Worm (Caenorhabditis elegans) whole organism, L1 larva: ENCODE measurements around the gene C07H6.2.

Experiments
- aly-2 ChIP-seq: fragments of 150-350 bp; optimal IDR thresholded peaks from 2 replicates; lab custom pipeline; 2014; ENCODE audit warnings: missing biosample characterization, missing genetic modification characterization
- ama-1 ChIP-seq: fragments of 150-350 bp; optimal IDR thresholded peaks from 2 replicates; lab custom pipeline; 2014
- elt-3 ChIP-seq, 6 experiments: fragments of 150-350 bp in 1 of 6; sonication (generic microtip); optimal IDR thresholded peaks; 2 replicates each; lab custom pipeline; 2017 to 2018; ENCODE audit warnings: missing biosample characterization in 6 of 6, missing genetic modification characterization in 6 of 6, inconsistent platforms in 1 of 6
- nhr-85 ChIP-seq: sonication (generic microtip); peaks from one replicate; lab custom pipeline; 2016; ENCODE audit warnings: missing genetic modification characterization, inconsistent platforms, missing compliant biosample characterization
- tlp-1 ChIP-seq: fragments of 150-350 bp; optimal IDR thresholded peaks from 2 replicates; lab custom pipeline; 2014; ENCODE audit warnings: missing biosample characterization, missing genetic modification characterization
- ztf-4 ChIP-seq: fragments of 150-350 bp; optimal IDR thresholded peaks from 2 replicates; lab custom pipeline; 2014; ENCODE audit warnings: missing biosample characterization, missing genetic modification characterization

DNA sequence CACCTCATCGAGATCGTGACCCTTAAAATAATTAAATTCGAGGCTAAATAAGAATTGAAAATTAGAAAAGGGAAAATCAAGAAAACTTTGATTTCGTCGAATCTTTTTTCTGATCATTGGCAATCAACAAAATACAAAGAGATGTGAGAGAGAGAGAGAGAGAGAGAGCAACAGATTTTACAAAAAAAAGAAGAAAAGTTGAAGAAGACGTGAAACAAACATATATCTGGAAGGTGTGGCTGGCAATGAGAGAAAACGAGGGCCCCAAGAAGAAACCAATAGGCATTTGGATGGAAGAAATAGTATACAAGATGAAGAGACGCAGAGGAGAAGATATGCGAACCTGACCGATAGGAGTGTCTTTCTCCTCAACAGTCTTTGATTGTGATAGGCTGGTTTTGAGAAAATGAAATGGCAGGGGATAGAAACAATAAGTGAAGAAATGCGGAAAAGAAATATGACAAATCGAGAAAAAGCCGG, 31.7 kb upstream of the C07H6.2 start, which contains the start of gene mup-4:
- peak in 4 of 6 experiments; percentile 11 to 65 (median 39) for TF ChIP-seq elt-3 (tag; optimal IDR thresholded peaks at IDR 0.05; lab: Kevin White, UChicago)
- TF ChIP-seq nhr-85: peak; percentile 85
- no peak for TF ChIP-seq ama-1 (lab: Kevin White, UChicago)
- no peak for TF ChIP-seq tlp-1 (tag; lab: Kevin White, UChicago)
- TF ChIP-seq ztf-4 (tag; lab: Kevin White, UChicago): no peak
- TF ChIP-seq aly-2 (tag; lab: Kevin White, UChicago): no peak
